Worm (Caenorhabditis elegans): ENCODE data around the gene col-41.

- TF ChIP-seq unc-39 (tag; optimal IDR thresholded peaks at IDR 0.05), result no peak
- TF ChIP-seq nhr-12 (tag; optimal IDR thresholded peaks at IDR 0.05), result no peak
- TF ChIP-seq C34F6.9 (tag; optimal IDR thresholded peaks at IDR 0.05), result no peak
- no peak for TF ChIP-seq nhr-25 (tag; optimal IDR thresholded peaks at IDR 0.05)
- TF ChIP-seq sma-9 (GFP tag; optimal IDR thresholded peaks at IDR 0.05), result no peak
- no peak for TF ChIP-seq sma-9 (tag; optimal IDR thresholded peaks at IDR 0.05)
- no peak for TF ChIP-seq ama-1 (optimal IDR thresholded peaks at IDR 0.05)
- no peak for TF ChIP-seq unc-62 (GFP tag; optimal IDR thresholded peaks at IDR 0.05)
- TF ChIP-seq nhr-11 (tag; optimal IDR thresholded peaks at IDR 0.05), result no peak
- TF ChIP-seq mdl-1 (tag; optimal IDR thresholded peaks at IDR 0.05), result no peak
- no peak for TF ChIP-seq aly-2 (tag; optimal IDR thresholded peaks at IDR 0.05)
Measured at ce11 chrX:15200146-15200545, 23.9 kb upstream of the col-41 start.

Measured in whole organism, L2 larva.